Worm (Caenorhabditis elegans) whole organism, late embryonic: ENCODE measurements around the gene str-138.

Experiments
- F13H6.1 ChIP-seq: sonication (generic microtip); optimal IDR thresholded peaks from 2 replicates; lab custom pipeline; 2016; ENCODE audit warnings: missing genetic modification characterization, missing compliant biosample characterization
- K02D7.2 ChIP-seq: sonication (generic microtip); optimal IDR thresholded peaks from 2 replicates; lab custom pipeline; 2017; ENCODE audit warnings: mild to moderate bottlenecking, missing genetic modification characterization, missing compliant biosample characterization
- K09A11.1 ChIP-seq: sonication (generic microtip); optimal IDR thresholded peaks from 2 replicates; lab custom pipeline; 2017; ENCODE audit warnings: antibody characterized with exemption, mild to moderate bottlenecking, missing genetic modification characterization, missing compliant biosample characterization; ENCODE audit not compliant: insufficient read depth
- T23F11.4 ChIP-seq: fragments of 200-800 bp; sonication (Bioruptor generic); optimal IDR thresholded peaks from 2 replicates; lab custom pipeline; 2018; ENCODE audit warnings: mild to moderate bottlenecking, missing genetic modification characterization, missing compliant biosample characterization
- ceh-14 ChIP-seq: sonication (generic microtip); optimal IDR thresholded peaks from 2 replicates; lab custom pipeline; 2016; ENCODE audit warnings: missing genotype, missing genetic modification characterization, missing compliant biosample characterization
- ceh-18 ChIP-seq: sonication (generic microtip); optimal IDR thresholded peaks from 2 replicates; lab custom pipeline; 2016; ENCODE audit warnings: missing genetic modification characterization, missing compliant biosample characterization
- ceh-19 ChIP-seq: fragments of 200-800 bp; sonication (Bioruptor generic); optimal IDR thresholded peaks from 2 replicates; lab custom pipeline; 2018; ENCODE audit warnings: mild to moderate bottlenecking, missing genetic modification characterization, missing compliant biosample characterization
- ceh-2 ChIP-seq: sonication (generic microtip); optimal IDR thresholded peaks from 2 replicates; lab custom pipeline; 2016; ENCODE audit warnings: missing genotype, missing genetic modification characterization, missing compliant biosample characterization
- ceh-22 ChIP-seq: sonication (generic microtip); optimal IDR thresholded peaks from 2 replicates; lab custom pipeline; 2017; ENCODE audit warnings: missing biosample characterization, missing genetic modification characterization
- ceh-24 ChIP-seq: sonication (generic microtip); optimal IDR thresholded peaks from 2 replicates; lab custom pipeline; 2016; ENCODE audit warnings: mild to moderate bottlenecking, missing genetic modification characterization, missing compliant biosample characterization
- ceh-30 ChIP-seq: fragments of 150-350 bp; optimal IDR thresholded peaks from 2 replicates; lab custom pipeline; 2014; ENCODE audit warnings: missing biosample characterization, missing genetic modification characterization
- ceh-31 ChIP-seq: sonication (generic microtip); optimal IDR thresholded peaks from 2 replicates; lab custom pipeline; 2016; ENCODE audit warnings: missing genetic modification characterization, missing compliant biosample characterization
- ceh-9 ChIP-seq: sonication (generic microtip); optimal IDR thresholded peaks from 2 replicates; lab custom pipeline; 2016; ENCODE audit warnings: mild to moderate bottlenecking, missing genetic modification characterization, inconsistent platforms, missing compliant biosample characterization
- dmd-4 ChIP-seq: sonication (generic microtip); optimal IDR thresholded peaks from 2 replicates; lab custom pipeline; 2016; ENCODE audit warnings: borderline replicate concordance, missing genetic modification characterization, missing compliant biosample characterization
- dve-1 ChIP-seq: sonication (generic microtip); optimal IDR thresholded peaks from 2 replicates; lab custom pipeline; 2017; ENCODE audit warnings: antibody characterized with exemption, mild to moderate bottlenecking, missing genetic modification characterization, missing compliant biosample characterization
- fkh-6 ChIP-seq: sonication (generic microtip); optimal IDR thresholded peaks from 2 replicates; lab custom pipeline; 2016; ENCODE audit warnings: missing genetic modification characterization, missing compliant biosample characterization
- gmeb-2 ChIP-seq: sonication (generic microtip); optimal IDR thresholded peaks from 2 replicates; lab custom pipeline; 2016; ENCODE audit warnings: missing genetic modification characterization, inconsistent platforms, missing compliant biosample characterization
- hlh-13 ChIP-seq: fragments of 200-800 bp; sonication (Bioruptor generic); optimal IDR thresholded peaks from 2 replicates; lab custom pipeline; 2018; ENCODE audit warnings: mild to moderate bottlenecking, missing genetic modification characterization, missing compliant biosample characterization
- hlh-30 ChIP-seq: sonication (generic microtip); optimal IDR thresholded peaks from 2 replicates; lab custom pipeline; 2017; ENCODE audit warnings: antibody characterized with exemption, missing genetic modification characterization, missing compliant biosample characterization; ENCODE audit not compliant: insufficient read depth
- hlh-6 ChIP-seq: sonication (generic microtip); optimal IDR thresholded peaks from 2 replicates; lab custom pipeline; 2016; ENCODE audit warnings: missing genotype, missing genetic modification characterization, missing compliant biosample characterization
- hlh-8 ChIP-seq: sonication (generic microtip); optimal IDR thresholded peaks from 2 replicates; lab custom pipeline; 2016; ENCODE audit warnings: missing genotype, missing genetic modification characterization, missing compliant biosample characterization
- lin-11 ChIP-seq: fragments of 200-800 bp; sonication (Bioruptor generic); optimal IDR thresholded peaks from 2 replicates; lab custom pipeline; 2018; ENCODE audit warnings: mild to moderate bottlenecking, missing genetic modification characterization, missing compliant biosample characterization
- mec-3 ChIP-seq: sonication (generic microtip); optimal IDR thresholded peaks from 2 replicates; lab custom pipeline; 2016; ENCODE audit warnings: borderline replicate concordance, missing genetic modification characterization, missing compliant biosample characterization
- nhr-232 ChIP-seq: sonication (generic microtip); optimal IDR thresholded peaks from 2 replicates; lab custom pipeline; 2016; ENCODE audit warnings: missing genetic modification characterization, missing compliant biosample characterization
- npax-4 ChIP-seq: sonication (generic microtip); optimal IDR thresholded peaks from 2 replicates; lab custom pipeline; 2016; ENCODE audit warnings: missing genetic modification characterization, missing compliant biosample characterization
- odd-2 ChIP-seq: sonication (generic microtip); optimal IDR thresholded peaks from 2 replicates; lab custom pipeline; 2017; ENCODE audit warnings: antibody characterized with exemption, mild to moderate bottlenecking, missing genetic modification characterization, missing compliant biosample characterization
- pag-3 ChIP-seq: sonication (generic microtip); optimal IDR thresholded peaks from 2 replicates; lab custom pipeline; 2016; ENCODE audit warnings: missing compliant biosample characterization, missing genetic modification characterization, borderline replicate concordance
- pax-1 ChIP-seq: fragments of 150-350 bp; optimal IDR thresholded peaks from 2 replicates; lab custom pipeline; 2014; ENCODE audit warnings: missing biosample characterization, missing genetic modification characterization
- pha-2 ChIP-seq: sonication (generic microtip); optimal IDR thresholded peaks from 2 replicates; lab custom pipeline; 2017; ENCODE audit warnings: mild to moderate bottlenecking, missing genetic modification characterization, missing compliant biosample characterization
- pqm-1 ChIP-seq: sonication (generic microtip); optimal IDR thresholded peaks from 2 replicates; lab custom pipeline; 2016; ENCODE audit warnings: missing genetic modification characterization, missing compliant biosample characterization
- pros-1 ChIP-seq: fragments of 150-350 bp; optimal IDR thresholded peaks from 2 replicates; lab custom pipeline; 2014; ENCODE audit warnings: missing biosample characterization, missing genetic modification reagents, missing genetic modification characterization
- ref-2 ChIP-seq: sonication (generic microtip); optimal IDR thresholded peaks from 2 replicates; lab custom pipeline; 2016; ENCODE audit warnings: missing genetic modification characterization, missing compliant biosample characterization
- rnt-1 ChIP-seq: sonication (generic microtip); optimal IDR thresholded peaks from 2 replicates; lab custom pipeline; 2016; ENCODE audit warnings: missing genetic modification characterization, missing compliant biosample characterization
- sdc-2 ChIP-seq: sonication (generic microtip); optimal IDR thresholded peaks from 2 replicates; lab custom pipeline; 2016; ENCODE audit warnings: missing genotype, missing genetic modification characterization, missing compliant biosample characterization
- sox-2 ChIP-seq: fragments of 200-800 bp; sonication (Bioruptor generic); IDR thresholded peaks from 2 replicates; pipeline ENCODE4 v1.3.6; 2022; ENCODE audit warnings: missing genetic modification reagents, missing genetic modification characterization, missing compliant biosample characterization
- sox-4 ChIP-seq: sonication (generic microtip); optimal IDR thresholded peaks from 2 replicates; lab custom pipeline; 2017; ENCODE audit warnings: mild to moderate bottlenecking, missing genetic modification characterization, inconsistent platforms, missing compliant biosample characterization
- syd-9 ChIP-seq: sonication (generic microtip); optimal IDR thresholded peaks from 2 replicates; lab custom pipeline; 2016; ENCODE audit warnings: mild to moderate bottlenecking, missing genetic modification characterization, moderate library complexity, missing compliant biosample characterization
- ttx-3 ChIP-seq: sonication (generic microtip); optimal IDR thresholded peaks from 2 replicates; lab custom pipeline; 2016; ENCODE audit warnings: missing genetic modification reagents, missing genetic modification characterization, missing compliant biosample characterization
- unc-42 ChIP-seq: sonication (generic microtip); optimal IDR thresholded peaks from 2 replicates; lab custom pipeline; 2016; ENCODE audit warnings: missing genotype, missing genetic modification characterization, missing compliant biosample characterization
- unc-86 ChIP-seq: sonication (generic microtip); optimal IDR thresholded peaks from 2 replicates; lab custom pipeline; 2016; ENCODE audit warnings: missing genetic modification characterization, missing compliant biosample characterization
- zip-5 ChIP-seq: sonication (generic microtip); optimal IDR thresholded peaks from 2 replicates; lab custom pipeline; 2016; ENCODE audit warnings: missing genetic modification characterization, missing compliant biosample characterization
- ztf-16 ChIP-seq: sonication (generic microtip); optimal IDR thresholded peaks from 2 replicates; lab custom pipeline; 2017; ENCODE audit warnings: missing genetic modification characterization, missing compliant biosample characterization

Gene str-138

ce11 chrV:8050811-8051210 is 7.6 kb upstream of the str-138 start, which contains the start of gene col-43:
Gene col-43, minus strand, starts transcription at chrV:8050911.
- TF ChIP-seq syd-9 (tag; lab: Kevin White, UChicago) (no peak), ceh-22 (tag; lab: Kevin White, UChicago) (no peak), ceh-9 (tag; lab: Kevin White, UChicago) (no peak), odd-2 (tag; lab: Kevin White, UChicago) (no peak), ceh-30 (tag; lab: Kevin White, UChicago) (no peak), gmeb-2 (tag; lab: Kevin White, UChicago) (no peak), rnt-1 (tag; lab: Kevin White, UChicago) (no peak), F13H6.1 (tag; lab: Kevin White, UChicago) (no peak), ceh-24 (tag; lab: Kevin White, UChicago) (no peak)

ce11 chrV:8051851-8052250 is 6.6 kb upstream of the str-138 start, which contains the start of gene sth-1:
Gene sth-1, plus strand, starts transcription at chrV:8052151.
- TF ChIP-seq odd-2 (tag; lab: Kevin White, UChicago): no peak
- TF ChIP-seq hlh-8 (tag; lab: Kevin White, UChicago): no peak
- TF ChIP-seq pag-3 (tag; lab: Kevin White, UChicago): no peak
- TF ChIP-seq unc-86: no peak
- no peak for TF ChIP-seq pha-2 (tag; lab: Kevin White, UChicago)
- no peak for TF ChIP-seq pqm-1 (tag; lab: Kevin White, UChicago)
- TF ChIP-seq ceh-19 (GFP tag; lab: Kevin White, UChicago): no peak
- TF ChIP-seq nhr-232 (tag; lab: Kevin White, UChicago): no peak

- no peak for TF ChIP-seq ceh-31 (tag; lab: Kevin White, UChicago)
- TF ChIP-seq mec-3 (tag; lab: Kevin White, UChicago): no peak
- TF ChIP-seq rnt-1 (tag; lab: Kevin White, UChicago): no peak
- TF ChIP-seq pax-1 (tag; lab: Kevin White, UChicago): no peak
- TF ChIP-seq hlh-6 (tag; lab: Kevin White, UChicago): no peak
- no peak for TF ChIP-seq pha-2 (tag; lab: Kevin White, UChicago)
- no peak for TF ChIP-seq hlh-13 (GFP tag; lab: Kevin White, UChicago)
Observed at ce11 chrV:8054130-8054529, 4.3 kb upstream of the str-138 start, which contains the start of gene ZC513.2. Gene ZC513.2, plus strand, starts transcription at chrV:8054430.

- TF ChIP-seq pqm-1 (tag; lab: Kevin White, UChicago) (no peak), dve-1 (no peak), pros-1 (tag; lab: Kevin White, UChicago) (no peak), fkh-6 (tag; lab: Kevin White, UChicago) (no peak), dmd-4 (tag; lab: Kevin White, UChicago) (no peak), hlh-30 (tag; lab: Kevin White, UChicago) (no peak), npax-4 (no peak), pag-3 (tag; lab: Kevin White, UChicago) (no peak), odd-2 (tag; lab: Kevin White, UChicago) (no peak), sdc-2 (tag; lab: Kevin White, UChicago) (no peak), K09A11.1 (tag; lab: Kevin White, UChicago) (no peak), T23F11.4 (GFP tag; lab: Kevin White, UChicago) (no peak), unc-42 (tag; lab: Kevin White, UChicago) (no peak), ceh-18 (tag; lab: Kevin White, UChicago) (no peak), gmeb-2 (tag; lab: Kevin White, UChicago) (no peak), ceh-9 (tag; lab: Kevin White, UChicago) (no peak)
- TF ChIP-seq, all 69 proteins: peak for 0
Observed at ce11 chrV:8055170-8055569, 3.3 kb upstream of the str-138 start.

- no peak for TF ChIP-seq ceh-22 (tag; lab: Kevin White, UChicago)
- TF ChIP-seq ceh-2: no peak
- no peak for TF ChIP-seq pag-3 (tag; lab: Kevin White, UChicago)
- no peak for TF ChIP-seq ztf-16
- TF ChIP-seq ref-2 (tag; lab: Kevin White, UChicago): no peak
- no peak for TF ChIP-seq zip-5 (tag; lab: Kevin White, UChicago)
- TF ChIP-seq K02D7.2 (tag; lab: Kevin White, UChicago): no peak
- TF ChIP-seq sox-2 (GFP tag; lab: Robert Waterston, UW): no peak
- no peak for TF ChIP-seq ttx-3 (tag; lab: Kevin White, UChicago)
- TF ChIP-seq sox-4 (tag; lab: Kevin White, UChicago): no peak
- no peak for TF ChIP-seq ceh-14 (tag; lab: Kevin White, UChicago)
- TF ChIP-seq T23F11.4 (GFP tag; lab: Kevin White, UChicago): no peak
- no peak for TF ChIP-seq lin-11 (tag; lab: Kevin White, UChicago)
- TF ChIP-seq fkh-6 (tag; lab: Kevin White, UChicago): no peak
Observed at ce11 chrV:8062074-8062473, 3.6 kb downstream of the str-138 start, which contains the start of gene str-139. Gene str-139, minus strand, starts transcription at chrV:8062174.
